Worm (Caenorhabditis elegans) whole organism, late embryonic: ENCODE measurements around the gene odr-3.

Experiments used
- F13H6.1 ChIP-seq: sonication (generic microtip); optimal IDR thresholded peaks from 2 replicates; lab custom pipeline; 2016; ENCODE audit warnings: missing genetic modification characterization, missing compliant biosample characterization
- ceh-2 ChIP-seq: sonication (generic microtip); optimal IDR thresholded peaks from 2 replicates; lab custom pipeline; 2016; ENCODE audit warnings: missing genotype, missing genetic modification characterization, missing compliant biosample characterization
- gmeb-2 ChIP-seq: sonication (generic microtip); optimal IDR thresholded peaks from 2 replicates; lab custom pipeline; 2016; ENCODE audit warnings: missing genetic modification characterization, inconsistent platforms, missing compliant biosample characterization
- hlh-13 ChIP-seq: fragments of 200-800 bp; sonication (Bioruptor generic); optimal IDR thresholded peaks from 2 replicates; lab custom pipeline; 2018; ENCODE audit warnings: mild to moderate bottlenecking, missing genetic modification characterization, missing compliant biosample characterization
- hlh-30 ChIP-seq: sonication (generic microtip); optimal IDR thresholded peaks from 2 replicates; lab custom pipeline; 2017; ENCODE audit warnings: antibody characterized with exemption, missing genetic modification characterization, missing compliant biosample characterization; ENCODE audit not compliant: insufficient read depth
- nhr-11 ChIP-seq: fragments of 150-350 bp; optimal IDR thresholded peaks from 2 replicates; lab custom pipeline; 2014; ENCODE audit warnings: missing biosample characterization, missing genetic modification characterization
- pha-4 ChIP-seq: fragments of 150-350 bp; optimal IDR thresholded peaks from 2 replicates; lab custom pipeline; 2018; ENCODE audit warnings: missing biosample characterization, missing genetic modification reagents, missing genetic modification characterization
- pqm-1 ChIP-seq: sonication (generic microtip); optimal IDR thresholded peaks from 2 replicates; lab custom pipeline; 2016; ENCODE audit warnings: missing genetic modification characterization, missing compliant biosample characterization
- tbx-2 ChIP-seq: sonication (generic microtip); optimal IDR thresholded peaks from 2 replicates; lab custom pipeline; 2016; ENCODE audit warnings: missing genetic modification characterization, missing compliant biosample characterization

DNA sequence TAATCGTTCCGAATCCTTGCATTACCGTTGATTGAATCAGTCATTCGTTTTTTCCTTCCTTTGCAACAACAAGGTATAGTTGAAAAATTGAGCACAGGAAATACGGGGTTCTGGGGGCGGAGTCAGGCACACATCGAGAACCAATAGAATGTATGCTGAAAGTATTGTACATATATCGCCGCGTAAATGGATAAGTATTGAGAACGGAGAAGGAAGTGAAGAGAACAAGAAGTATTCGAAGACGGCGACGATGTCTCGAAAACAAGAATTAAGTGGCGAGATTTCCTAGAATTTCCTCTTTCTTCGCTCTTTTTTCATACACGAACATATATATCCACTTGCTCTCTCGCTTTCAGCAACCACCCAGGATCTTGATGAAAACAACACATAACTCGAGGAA, 28.3 kb downstream of the odr-3 start:
- TF ChIP-seq F13H6.1 (tag; lab: Kevin White, UChicago) (no peak), nhr-11 (tag; lab: Kevin White, UChicago) (no peak), hlh-13 (GFP tag; lab: Kevin White, UChicago) (no peak), hlh-30 (tag; lab: Kevin White, UChicago) (no peak), gmeb-2 (tag; lab: Kevin White, UChicago) (no peak), pqm-1 (tag; lab: Kevin White, UChicago) (no peak), ceh-2 (tag; lab: Kevin White, UChicago) (no peak), pha-4 (no peak), tbx-2 (tag; lab: Kevin White, UChicago) (no peak)
